Fruit fly (Drosophila melanogaster) whole organism, embryonic: ENCODE measurements around the gene CG7557.

Experiments used
- Abd-B ChIP-seq: fragments of 200-800 bp; sonication (Bioruptor generic); optimal IDR thresholded peaks from 2 replicates; lab custom pipeline; 2018; ENCODE audit warnings: missing biosample characterization, mild to moderate bottlenecking, missing genetic modification characterization, moderate library complexity
- Awh ChIP-seq: fragments of 200-800 bp; sonication (Bioruptor generic); IDR thresholded peaks from 2 replicates; pipeline ENCODE4, ENCODE4 v1.3.6; 2022; ENCODE audit warnings: missing biosample characterization, missing genetic modification characterization
- B-H1 ChIP-seq: fragments of 200-800 bp; sonication (Bioruptor generic); IDR thresholded peaks from 3 replicates; pipeline ENCODE4 v1.3.6; 2022; ENCODE audit warnings: missing biosample characterization, missing genetic modification characterization
- Bteb2 ChIP-seq: fragments of 200-800 bp; sonication (Bioruptor generic); optimal IDR thresholded peaks from 2 replicates; lab custom pipeline; 2016; ENCODE audit warnings: missing biosample characterization, missing genetic modification characterization
- CG10147 ChIP-seq: fragments of 200-800 bp; sonication (Bioruptor generic); optimal IDR thresholded peaks from 2 replicates; lab custom pipeline; 2019; ENCODE audit warnings: missing biosample characterization, mild to moderate bottlenecking, missing genetic modification characterization, moderate library complexity
- CG11398 ChIP-seq: fragments of 200-800 bp; sonication (Bioruptor generic); optimal IDR thresholded peaks from 2 replicates; lab custom pipeline; 2016; ENCODE audit warnings: missing biosample characterization, missing genetic modification characterization
- CG12769 ChIP-seq: fragments of 200-800 bp; sonication (Bioruptor generic); optimal IDR thresholded peaks from 2 replicates; lab custom pipeline; 2019; ENCODE audit warnings: missing biosample characterization, mild to moderate bottlenecking, missing genetic modification characterization, moderate library complexity
- CG13894 ChIP-seq: fragments of 200-800 bp; sonication (Bioruptor generic); optimal IDR thresholded peaks from 3 replicates; lab custom pipeline; 2018; ENCODE audit warnings: missing biosample characterization, mild to moderate bottlenecking, missing genetic modification characterization, moderate library complexity
- CG14860 ChIP-seq: fragments of 200-800 bp; sonication (Bioruptor generic); IDR thresholded peaks from 3 replicates; pipeline ENCODE4 v1.3.6; 2022; ENCODE audit warnings: missing biosample characterization, missing genetic modification characterization; ENCODE audit not compliant: partially characterized antibody
- CG15269 ChIP-seq: fragments of 200-800 bp; sonication (Bioruptor generic); optimal IDR thresholded peaks from 2 replicates; lab custom pipeline; 2018; ENCODE audit warnings: missing biosample characterization, mild to moderate bottlenecking, missing genetic modification characterization, moderate library complexity
- CG16813 ChIP-seq: fragments of 200-800 bp; sonication (Bioruptor generic); IDR thresholded peaks from 3 replicates; pipeline ENCODE4 v1.3.6; 2022; ENCODE audit warnings: missing biosample characterization, missing genetic modification characterization; ENCODE audit not compliant: partially characterized antibody
- CG17568 ChIP-seq: fragments of 200-800 bp; sonication (Bioruptor generic); optimal IDR thresholded peaks from 2 replicates; lab custom pipeline; 2018; ENCODE audit warnings: missing biosample characterization, mild to moderate bottlenecking, missing genetic modification characterization, moderate library complexity
- CG18764 ChIP-seq: fragments of 200-800 bp; sonication (Bioruptor generic); optimal IDR thresholded peaks from 3 replicates; lab custom pipeline; 2016; ENCODE audit warnings: missing biosample characterization, missing genetic modification characterization
- CG2678 ChIP-seq: fragments of 200-800 bp; sonication (Bioruptor generic); optimal IDR thresholded peaks from 3 replicates; lab custom pipeline; 2019; ENCODE audit warnings: missing biosample characterization, mild to moderate bottlenecking, missing genetic modification characterization, moderate library complexity
- CG2889 ChIP-seq: fragments of 200-800 bp; sonication (Bioruptor generic); IDR thresholded peaks from 3 replicates; pipeline ENCODE4 v1.3.6; 2022; ENCODE audit warnings: missing biosample characterization, missing genetic modification characterization
- CG3281 ChIP-seq: fragments of 200-800 bp; sonication (Bioruptor generic); optimal IDR thresholded peaks from 3 replicates; lab custom pipeline; 2017; ENCODE audit warnings: missing biosample characterization, mild to moderate bottlenecking, missing genetic modification characterization
- CG4360 ChIP-seq: fragments of 200-800 bp; sonication (Bioruptor generic); IDR thresholded peaks from 2 replicates; pipeline ENCODE4 v1.3.6; 2022; ENCODE audit warnings: missing biosample characterization, missing genetic modification characterization
- CG4424 ChIP-seq: fragments of 200-800 bp; sonication (Bioruptor generic); optimal IDR thresholded peaks from 3 replicates; lab custom pipeline; 2016; ENCODE audit warnings: missing biosample characterization, missing genetic modification characterization
- CG6854 ChIP-seq: fragments of 200-800 bp; sonication (Bioruptor generic); optimal IDR thresholded peaks from 3 replicates; lab custom pipeline; 2017; ENCODE audit warnings: missing biosample characterization, mild to moderate bottlenecking, missing genetic modification characterization
- CG8281 ChIP-seq: fragments of 200-800 bp; sonication (Bioruptor generic); optimal IDR thresholded peaks from 2 replicates; lab custom pipeline; 2018; ENCODE audit warnings: missing biosample characterization, mild to moderate bottlenecking, missing genetic modification characterization, moderate library complexity
- CG8388 ChIP-seq: fragments of 200-800 bp; sonication (Bioruptor generic); optimal IDR thresholded peaks from 2 replicates; lab custom pipeline; 2019; ENCODE audit warnings: missing biosample characterization, mild to moderate bottlenecking, missing genetic modification characterization, moderate library complexity
- Deaf1 ChIP-seq: fragments of 200-800 bp; optimal IDR thresholded peaks from 3 replicates; lab custom pipeline; 2019; ENCODE audit warnings: missing biosample characterization, mild to moderate bottlenecking, missing genetic modification characterization, moderate library complexity
- Drgx ChIP-seq: fragments of 200-800 bp; sonication (Bioruptor generic); IDR thresholded peaks from 2 replicates; pipeline ENCODE4 v1.3.6; 2022; ENCODE audit warnings: missing biosample characterization, missing genetic modification characterization
- Ets65A ChIP-seq: fragments of 200-800 bp; sonication (Bioruptor generic); peaks from one replicate; lab custom pipeline; 2016; ENCODE audit warnings: missing biosample characterization, missing genetic modification characterization
- Hand ChIP-seq: fragments of 200-800 bp; sonication (Bioruptor generic); optimal IDR thresholded peaks from 2 replicates; lab custom pipeline; 2017; ENCODE audit warnings: mild to moderate bottlenecking, missing biosample characterization, missing genetic modification reagents, missing genetic modification characterization
- Lim3 ChIP-seq: fragments of 200-800 bp; sonication (Bioruptor generic); IDR thresholded peaks from 2 replicates; pipeline ENCODE4 v1.3.6; 2022; ENCODE audit warnings: missing biosample characterization, missing genetic modification characterization
- MESR4 ChIP-seq: fragments of 200-800 bp; sonication (Bioruptor generic); optimal IDR thresholded peaks from 2 replicates; lab custom pipeline; 2018; ENCODE audit warnings: missing biosample characterization, mild to moderate bottlenecking, missing genetic modification characterization, moderate library complexity
- NC2α ChIP-seq: fragments of 200-800 bp; sonication (Bioruptor generic); optimal IDR thresholded peaks from 2 replicates; lab custom pipeline; 2016; ENCODE audit warnings: missing biosample characterization, missing genetic modification characterization
- Oli ChIP-seq: fragments of 200-800 bp; sonication (Bioruptor generic); optimal IDR thresholded peaks from 2 replicates; lab custom pipeline; 2018; ENCODE audit warnings: missing biosample characterization, mild to moderate bottlenecking, missing genetic modification characterization, moderate library complexity
- Pdp1 ChIP-seq, 2 experiments: fragments of 200-800 bp; sonication (Bioruptor generic); optimal IDR thresholded peaks; 3 replicates each; lab custom pipeline; 2016; ENCODE audit warnings: missing biosample characterization in 2 of 2, missing genetic modification characterization in 2 of 2, mild to moderate bottlenecking in 1 of 2, moderate library complexity in 1 of 2
- Rfx ChIP-seq: fragments of 200-800 bp; sonication (Bioruptor generic); IDR thresholded peaks from 2 replicates; pipeline ENCODE4 v1.3.6; 2022; ENCODE audit warnings: missing biosample characterization, missing genetic modification characterization
- ab ChIP-seq: fragments of 200-800 bp; sonication (Bioruptor generic); optimal IDR thresholded peaks from 2 replicates; lab custom pipeline; 2016; ENCODE audit warnings: missing biosample characterization, missing genetic modification characterization
- abd-A ChIP-seq: fragments of 200-800 bp; sonication (Bioruptor generic); optimal IDR thresholded peaks from 3 replicates; lab custom pipeline; 2019; ENCODE audit warnings: missing biosample characterization, mild to moderate bottlenecking, missing genetic modification characterization, moderate library complexity
- chinmo ChIP-seq: fragments of 200-800 bp; sonication (Bioruptor generic); IDR thresholded peaks from 4 replicates; pipeline ENCODE4 v1.3.6; 2022; ENCODE audit warnings: missing biosample characterization, missing genetic modification characterization; ENCODE audit not compliant: partially characterized antibody
- da ChIP-seq: fragments of 200-800 bp; sonication (Bioruptor generic); optimal IDR thresholded peaks from 2 replicates; lab custom pipeline; 2016; ENCODE audit warnings: missing biosample characterization, missing genetic modification characterization
- eve ChIP-seq, 2 experiments: fragments of >200 bp; optimal IDR thresholded peaks; 2 replicates each; lab custom pipeline; 2017; ENCODE audit warnings: missing biosample characterization in 2 of 2, missing genetic modification characterization in 2 of 2
- grn ChIP-seq: fragments of 200-800 bp; sonication (Bioruptor generic); optimal IDR thresholded peaks from 3 replicates; lab custom pipeline; 2017; ENCODE audit warnings: missing biosample characterization, missing genetic modification characterization
- lilli ChIP-seq: fragments of 200-800 bp; sonication (Bioruptor generic); optimal IDR thresholded peaks from 3 replicates; lab custom pipeline; 2016; ENCODE audit warnings: missing biosample characterization, missing genetic modification characterization
- nom ChIP-seq: fragments of 200-800 bp; sonication (Bioruptor generic); optimal IDR thresholded peaks from 2 replicates; lab custom pipeline; 2017; ENCODE audit warnings: missing biosample characterization, missing genetic modification characterization, mild to moderate bottlenecking, moderate library complexity, missing genetic modification reagents
- onecut ChIP-seq: fragments of 200-800 bp; sonication (Bioruptor generic); IDR thresholded peaks from 2 replicates; pipeline ENCODE4 v1.3.6; 2022; ENCODE audit warnings: missing biosample characterization, missing genetic modification characterization
- prd ChIP-seq, 3 experiments: fragments of >200 bp in 2 of 3; fragments of 200-800 bp in 1 of 3; sonication (Bioruptor generic) in 1 of 3; optimal IDR thresholded peaks in 2 of 3; IDR thresholded peaks in 1 of 3; 2 replicates in 2 of 3; 3 replicates in 1 of 3; pipeline versions ENCODE4 v1.3.6 to Lab custom; 2017 to 2022; ENCODE audit warnings: missing biosample characterization in 1 of 3, missing genetic modification characterization in 1 of 3
- salm ChIP-seq: fragments of 200-800 bp; sonication (Bioruptor generic); optimal IDR thresholded peaks from 2 replicates; lab custom pipeline; 2018; ENCODE audit warnings: missing biosample characterization, mild to moderate bottlenecking, missing genetic modification characterization
- slp2 ChIP-seq: fragments of 200-800 bp; sonication (Bioruptor generic); optimal IDR thresholded peaks from 2 replicates; lab custom pipeline; 2016; ENCODE audit warnings: missing biosample characterization, missing genetic modification characterization
- stc ChIP-seq: fragments of 200-800 bp; sonication (Bioruptor generic); IDR thresholded peaks from 2 replicates; pipeline ENCODE4 v1.3.6; 2022; ENCODE audit warnings: missing biosample characterization, missing genetic modification characterization
- tio ChIP-seq: fragments of 200-800 bp; sonication (Bioruptor generic); optimal IDR thresholded peaks from 2 replicates; lab custom pipeline; 2017; ENCODE audit warnings: missing biosample characterization, missing genetic modification characterization, inconsistent platforms
- tna ChIP-seq: fragments of 200-800 bp; sonication (Bioruptor generic); IDR thresholded peaks from 2 replicates; pipeline ENCODE4 v1.3.6; 2022; ENCODE audit warnings: missing biosample characterization, missing genetic modification characterization; ENCODE audit not compliant: partially characterized antibody
- toy ChIP-seq: fragments of 200-800 bp; sonication (Bioruptor generic); IDR thresholded peaks from 2 replicates; pipeline ENCODE4 v1.3.6; 2022; ENCODE audit warnings: missing biosample characterization, missing genetic modification characterization
- vfl ChIP-seq: fragments of 200-800 bp; sonication (Bioruptor generic); optimal IDR thresholded peaks from 2 replicates; lab custom pipeline; 2016; ENCODE audit warnings: missing biosample characterization, missing genetic modification characterization
- vvl ChIP-seq: fragments of 200-800 bp; sonication (Bioruptor generic); IDR thresholded peaks from 2 replicates; pipeline ENCODE4 v1.3.6; 2022; ENCODE audit warnings: missing biosample characterization, missing genetic modification characterization
- zen2 ChIP-seq: fragments of 200-800 bp; sonication (Bioruptor generic); IDR thresholded peaks from 3 replicates; pipeline ENCODE4 v1.3.6; 2022; ENCODE audit warnings: missing biosample characterization, missing genetic modification characterization; ENCODE audit not compliant: partially characterized antibody
- zf30C ChIP-seq: fragments of 200-800 bp; sonication (Bioruptor generic); optimal IDR thresholded peaks from 3 replicates; lab custom pipeline; 2018; ENCODE audit warnings: missing biosample characterization, mild to moderate bottlenecking, missing genetic modification characterization

The CG7557 gene

dm6 chr3L:11399437-11399836, 45.5 kb upstream of the CG7557 start:
- TF ChIP-seq onecut (GFP tag; lab: Robert Waterston, UW) = no peak
- no peak for TF ChIP-seq Ets65A (GFP tag; lab: Kevin White, UChicago)
- TF ChIP-seq MESR4 (GFP tag; lab: Kevin White, UChicago) = no peak
- TF ChIP-seq Awh = peak; percentile 37; the same call in 1 of the 2 replicates
- no peak for TF ChIP-seq salm (tag; lab: Kevin White, UChicago)
- TF ChIP-seq Lim3 (GFP tag; lab: Robert Waterston, UW) = no peak
- TF ChIP-seq Hand = no peak
- TF ChIP-seq CG4360 (GFP tag; lab: Robert Waterston, UW) = no peak
- no peak for TF ChIP-seq CG8388
- TF ChIP-seq vfl = no peak
- TF ChIP-seq CG6854 (GFP tag; lab: Kevin White, UChicago) = no peak
- TF ChIP-seq CG10147 = no peak
- TF ChIP-seq da (GFP tag; lab: Kevin White, UChicago) = no peak
- peak in 1 of 2 experiments; percentile 12 for TF ChIP-seq eve (GFP tag; optimal IDR thresholded peaks at IDR 0.05; lab: Kevin White, UChicago)
- TF ChIP-seq Pdp1 (GFP tag; optimal IDR thresholded peaks at IDR 0.05; lab: Kevin White, UChicago) = no peak
- TF ChIP-seq Deaf1 (tag; lab: Kevin White, UChicago) = no peak
- TF ChIP-seq lilli (GFP tag; lab: Kevin White, UChicago) = no peak
- TF ChIP-seq CG2889 (GFP tag; lab: Robert Waterston, UW) = no peak
- no peak for TF ChIP-seq ab (GFP tag; lab: Kevin White, UChicago)
- 0 out of 4 replicates have a peak, but pooled peaks have one; percentile 52 for TF ChIP-seq chinmo (GFP tag; lab: Robert Waterston, UW)
- no peak for TF ChIP-seq Drgx (GFP tag; lab: Robert Waterston, UW)
- TF ChIP-seq Oli = no peak
- no peak for TF ChIP-seq zen2 (GFP tag; lab: Robert Waterston, UW)
- peak; percentile 30 for TF ChIP-seq grn (GFP tag; lab: Kevin White, UChicago)
- no peak for TF ChIP-seq slp2 (GFP tag; lab: Kevin White, UChicago)
- peak; percentile 87 for TF ChIP-seq abd-A (tag; lab: Kevin White, UChicago)
- TF ChIP-seq CG3281 (GFP tag; lab: Kevin White, UChicago) = no peak
- TF ChIP-seq CG12769 (tag; lab: Kevin White, UChicago) = peak; percentile 33
- TF ChIP-seq nom (GFP tag; lab: Kevin White, UChicago) = no peak
- TF ChIP-seq stc (GFP tag; lab: Robert Waterston, UW) = no peak
- TF ChIP-seq vvl = peak; percentile 56; the same call in 1 of the 2 replicates
- no peak for TF ChIP-seq toy (GFP tag; lab: Robert Waterston, UW)
- TF ChIP-seq CG4424 (GFP tag; lab: Kevin White, UChicago) = no peak
- TF ChIP-seq CG11398 (GFP tag; lab: Kevin White, UChicago) = no peak
- no peak for TF ChIP-seq CG8281 (tag; lab: Kevin White, UChicago)
- no peak for TF ChIP-seq CG14860 (GFP tag; lab: Robert Waterston, UW)
- peak; percentile 5 for TF ChIP-seq CG15269 (tag; lab: Kevin White, UChicago)
- no peak for TF ChIP-seq Abd-B (GFP tag; lab: Kevin White, UChicago)
- TF ChIP-seq zf30C = no peak
- no peak for TF ChIP-seq CG18764 (GFP tag; lab: Kevin White, UChicago)
- TF ChIP-seq NC2α (GFP tag; lab: Kevin White, UChicago) = no peak
- TF ChIP-seq tio (GFP tag; lab: Kevin White, UChicago) = no peak
- no peak for TF ChIP-seq B-H1 (GFP tag; lab: Robert Waterston, UW)
- TF ChIP-seq CG16813 (GFP tag; lab: Robert Waterston, UW) = no peak
- no peak for TF ChIP-seq CG17568
- TF ChIP-seq CG2678 (tag; lab: Kevin White, UChicago) = no peak
- no peak for TF ChIP-seq prd (optimal IDR thresholded peaks at IDR 0.05; lab: Kevin White, UChicago)
- TF ChIP-seq prd (GFP tag; IDR thresholded peaks at IDR 0.05; lab: Robert Waterston, UW) = no peak
- no peak for TF ChIP-seq tna (GFP tag; lab: Robert Waterston, UW)
- TF ChIP-seq Rfx (GFP tag; lab: Robert Waterston, UW) = no peak
- TF ChIP-seq Bteb2 (GFP tag; lab: Kevin White, UChicago) = no peak
- TF ChIP-seq CG13894 (tag; lab: Kevin White, UChicago) = peak; percentile 17
